Worm (Caenorhabditis elegans): Measurements from ENCODE around the gene F17C11.2.

DNA sequence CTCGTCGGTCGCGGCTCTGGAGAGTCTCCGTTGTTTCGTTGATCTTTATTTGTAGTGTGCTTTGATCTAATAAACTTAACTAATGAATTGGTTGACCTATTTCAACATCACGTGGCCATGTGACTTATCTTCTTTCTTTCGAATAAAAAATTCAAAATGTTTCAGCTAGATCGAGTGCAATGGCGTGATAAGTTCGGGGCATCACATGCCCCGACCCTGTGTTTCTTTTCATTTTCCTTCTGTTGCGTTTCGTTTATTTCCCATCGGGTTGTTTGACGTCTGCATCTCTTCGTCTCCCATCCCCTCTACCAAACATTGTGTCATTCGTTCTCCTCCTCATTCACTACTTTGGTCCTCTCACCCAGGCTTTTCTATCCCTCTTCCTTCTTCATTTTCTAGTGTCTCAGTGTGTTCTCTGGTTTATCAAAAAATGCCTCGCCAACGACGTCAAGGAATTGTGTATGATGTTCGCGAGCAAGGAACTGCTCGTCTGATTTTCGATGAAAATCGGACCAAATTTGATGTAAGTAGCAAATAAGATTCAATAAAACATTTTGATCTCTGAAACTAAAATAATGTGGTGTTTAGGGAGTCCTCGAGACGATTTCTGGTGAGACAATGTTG is 3.7 kb downstream of the F17C11.2 start, which contains the start of gene F17C11.4:
- TF ChIP-seq ama-1 (optimal IDR thresholded peaks at IDR 0.05) (no peak), tbx-11 (GFP tag; IDR thresholded peaks at IDR 0.05) (no peak), aly-1 (tag; optimal IDR thresholded peaks at IDR 0.05) (no peak), sea-1 (GFP tag; conservative IDR thresholded peaks at IDR 0.05) (0 out of 2 replicates have a peak, but pooled peaks have one; percentile 6), hnd-1 (tag; optimal IDR thresholded peaks at IDR 0.05) (no peak), flt-1 (GFP tag; IDR thresholded peaks at IDR 0.05) (no peak), hmg-4 (GFP tag; optimal IDR thresholded peaks at IDR 0.05) (no peak), tbx-37 (GFP tag; conservative IDR thresholded peaks at IDR 0.05) (peak; percentile 17; the same call in 1 of the 2 replicates), F13C5.2 (tag; optimal IDR thresholded peaks at IDR 0.05) (no peak), tra-4 (tag; optimal IDR thresholded peaks at IDR 0.05) (no peak), ets-7 (tag; optimal IDR thresholded peaks at IDR 0.05) (no peak), ceh-13 (GFP tag; optimal IDR thresholded peaks at IDR 0.05) (no peak), ceh-36 (tag; optimal IDR thresholded peaks at IDR 0.05) (no peak)
